Fruit fly (Drosophila melanogaster) whole organism: ENCODE measurements around the gene GlnRS.

Source experiments
- EcR ChIP-seq, 2 experiments: fragments of >200 bp; optimal IDR thresholded peaks; 2 replicates each; lab custom pipeline; 2017; ENCODE audit warnings: missing biosample characterization in 2 of 2, missing genetic modification characterization in 2 of 2, missing genetic modification reagents in 2 of 2
- pan ChIP-seq: fragments of >200 bp; optimal IDR thresholded peaks from 2 replicates; lab custom pipeline; 2017
- psq ChIP-seq: fragments of >200 bp; optimal IDR thresholded peaks from 2 replicates; lab custom pipeline; 2017
- usp ChIP-seq: fragments of >200 bp; optimal IDR thresholded peaks from 2 replicates; lab custom pipeline; 2017; ENCODE audit warnings: missing biosample characterization, missing genetic modification characterization, mixed read lengths

- TF ChIP-seq usp (GFP tag; lab: Kevin White, UChicago) (no peak), EcR (GFP tag; optimal IDR thresholded peaks at IDR 0.05; lab: Kevin White, UChicago) (no peak), psq (lab: Kevin White, UChicago) (no peak), pan (no peak)
Measured at dm6 chr3R:25277112-25277511, 11.6 kb upstream of the GlnRS start, which contains the start of gene CG10513.
